Worm (Caenorhabditis elegans): ENCODE data around the gene K08E5.1.

Gene K08E5.1

DNA sequence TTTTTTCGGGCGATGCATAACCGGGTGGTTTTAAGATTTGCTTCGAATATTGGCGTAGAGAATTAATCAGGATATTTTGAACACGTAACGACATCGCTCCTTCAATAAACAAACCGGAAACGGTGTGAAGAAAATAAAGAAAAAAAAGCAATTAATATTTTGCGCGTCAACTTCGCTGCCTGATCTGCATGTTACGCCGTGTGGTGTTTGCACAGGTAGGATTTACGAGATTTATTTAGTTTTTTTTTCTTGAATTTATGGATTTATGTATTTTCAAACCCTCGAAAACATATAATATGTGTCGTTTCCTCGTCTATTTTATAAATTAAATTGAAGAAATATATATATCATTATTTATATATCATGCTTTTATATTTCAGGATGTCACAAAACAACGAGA lies 31.9 kb downstream of the K08E5.1 start, which contains the start of the genes ZK1128.1 and mett-10 (continued):
- TF ChIP-seq C04F5.9 (tag; optimal IDR thresholded peaks at IDR 0.05), result no peak
- peak; percentile 34 for TF ChIP-seq nhr-71 (tag; optimal IDR thresholded peaks at IDR 0.05)
- TF ChIP-seq xbp-1 (tag; optimal IDR thresholded peaks at IDR 0.05), result peak; percentile 12
- TF ChIP-seq fkh-10 (GFP tag; optimal IDR thresholded peaks at IDR 0.05), result no peak
- no peak for TF ChIP-seq aha-1 (tag; optimal IDR thresholded peaks at IDR 0.05)
- no peak for TF ChIP-seq swsn-7 (tag; optimal IDR thresholded peaks at IDR 0.05)
- no peak for TF ChIP-seq unc-62 (GFP tag; optimal IDR thresholded peaks at IDR 0.05)
- TF ChIP-seq nhr-85 (tag), result peak; percentile 25
- TF ChIP-seq lin-39 (tag; optimal IDR thresholded peaks at IDR 0.05), result no peak
- TF ChIP-seq F16B12.6 (tag; optimal IDR thresholded peaks at IDR 0.05), result peak; percentile 86
- TF ChIP-seq lin-15B (tag; optimal IDR thresholded peaks at IDR 0.05), result peak; percentile 4
- no peak for TF ChIP-seq C34B4.2 (tag; optimal IDR thresholded peaks at IDR 0.05)
- TF ChIP-seq unc-86 (tag; optimal IDR thresholded peaks at IDR 0.05), result peak; percentile 9
- TF ChIP-seq unc-130 (tag; optimal IDR thresholded peaks at IDR 0.05), result peak; percentile 63
- no peak for TF ChIP-seq hlh-17 (GFP tag; optimal IDR thresholded peaks at IDR 0.05; ENCODE audit: borderline replicate concordance)
- TF ChIP-seq ets-5 (GFP tag; IDR thresholded peaks at IDR 0.05), result no peak
- no peak for TF ChIP-seq unc-30 (tag; optimal IDR thresholded peaks at IDR 0.05)
- no peak for TF ChIP-seq ceh-90 (tag; optimal IDR thresholded peaks at IDR 0.05)
- no peak for TF ChIP-seq ceh-88 (GFP tag; IDR thresholded peaks at IDR 0.05)
- no peak for TF ChIP-seq mef-2 (tag; optimal IDR thresholded peaks at IDR 0.05)
- no peak for TF ChIP-seq mdl-1 (tag; optimal IDR thresholded peaks at IDR 0.05)
- TF ChIP-seq mep-1 (tag; optimal IDR thresholded peaks at IDR 0.05), result peak; percentile 23
- no peak for TF ChIP-seq lin-14 (GFP tag; optimal IDR thresholded peaks at IDR 0.05)
- no peak for TF ChIP-seq sptf-1 (tag; optimal IDR thresholded peaks at IDR 0.05)
- TF ChIP-seq lsy-2 (tag; optimal IDR thresholded peaks at IDR 0.05), result peak; percentile 46 to 67
- TF ChIP-seq dsc-1 (tag; optimal IDR thresholded peaks at IDR 0.05), result no peak
- no peak for TF ChIP-seq aly-2 (tag; optimal IDR thresholded peaks at IDR 0.05)
- TF ChIP-seq irx-1 (tag; optimal IDR thresholded peaks at IDR 0.05), result no peak
- no peak for TF ChIP-seq Y116A8C.19 (tag; optimal IDR thresholded peaks at IDR 0.05; ENCODE audit: borderline replicate concordance)
- TF ChIP-seq hpl-2 (GFP tag; optimal IDR thresholded peaks at IDR 0.05), result no peak
- no peak for TF ChIP-seq blmp-1 (tag; optimal IDR thresholded peaks at IDR 0.05)
- TF ChIP-seq lin-13 (GFP tag; optimal IDR thresholded peaks at IDR 0.05), result no peak
- TF ChIP-seq dpl-1 (GFP tag; optimal IDR thresholded peaks at IDR 0.05), result peak; percentile 23 to 62 (median 41)
- no peak for TF ChIP-seq snpc-4 (tag; optimal IDR thresholded peaks at IDR 0.05)
- no peak for TF ChIP-seq zip-4 (GFP tag; optimal IDR thresholded peaks at IDR 0.05)
- no peak for TF ChIP-seq nhr-90 (tag; optimal IDR thresholded peaks at IDR 0.05; ENCODE audit: poor library complexity)
- TF ChIP-seq pax-3 (tag; optimal IDR thresholded peaks at IDR 0.05), result no peak
- TF ChIP-seq fkh-8 (tag; optimal IDR thresholded peaks at IDR 0.05), result no peak
- no peak for TF ChIP-seq nhr-84 (tag; optimal IDR thresholded peaks at IDR 0.05)
- no peak for TF ChIP-seq elt-2 (tag; optimal IDR thresholded peaks at IDR 0.05)
- peak; percentile 36 to 50 for TF ChIP-seq lin-35 (GFP tag; optimal IDR thresholded peaks at IDR 0.05)
- TF ChIP-seq nhr-20 (tag; optimal IDR thresholded peaks at IDR 0.05), result no peak
- no peak for TF ChIP-seq egl-13 (tag; optimal IDR thresholded peaks at IDR 0.05)
- 0 out of 2 replicates have a peak, but pooled peaks have one; percentile 6 for TF ChIP-seq isw-1 (GFP tag; IDR thresholded peaks at IDR 0.05)
- no peak for TF ChIP-seq skn-1 (tag; optimal IDR thresholded peaks at IDR 0.05)
- TF ChIP-seq ces-1 (GFP tag; optimal IDR thresholded peaks at IDR 0.05), result no peak
- no peak for TF ChIP-seq ztf-11 (tag; optimal IDR thresholded peaks at IDR 0.05)

All from whole organism, L1 larva.